Worm (Caenorhabditis elegans): ENCODE data around the gene srd-66.

ce11 chrIII:1947851-1948250 is 34.6 kb downstream of the srd-66 start:
- TF ChIP-seq ztf-23 (GFP tag; IDR thresholded peaks at IDR 0.05) (no peak), med-1 (GFP tag; optimal IDR thresholded peaks at IDR 0.05; ENCODE audit: insufficient read depth) (no peak), ref-1 (GFP tag; conservative IDR thresholded peaks at IDR 0.05) (no peak), T22C8.4 (GFP tag; IDR thresholded peaks at IDR 0.05) (no peak), klf-2 (GFP tag; conservative IDR thresholded peaks at IDR 0.05) (no peak), flt-1 (GFP tag; IDR thresholded peaks at IDR 0.05) (no peak)
